Fruit fly (Drosophila melanogaster) whole organism, embryonic: Measurements from ENCODE around the gene CG7294.

Experiments
- Aef1 ChIP-seq: fragments of 200-800 bp; sonication (Bioruptor generic); IDR thresholded peaks from 3 replicates; pipeline ENCODE4 v1.3.6; 2022; ENCODE audit warnings: missing biosample characterization, missing genetic modification characterization
- CG10321 ChIP-seq: fragments of 200-800 bp; sonication (Bioruptor generic); IDR thresholded peaks from 2 replicates; pipeline ENCODE4 v1.3.6; 2022; ENCODE audit warnings: missing biosample characterization, missing genetic modification characterization
- CG10543 ChIP-seq: fragments of 200-800 bp; sonication (Bioruptor generic); optimal IDR thresholded peaks from 3 replicates; lab custom pipeline; 2017; ENCODE audit warnings: missing biosample characterization, mild to moderate bottlenecking, missing genetic modification characterization, moderate library complexity
- CG12071 ChIP-seq: fragments of 200-800 bp; sonication (Bioruptor generic); optimal IDR thresholded peaks from 3 replicates; lab custom pipeline; 2018; ENCODE audit warnings: missing biosample characterization, mild to moderate bottlenecking, missing genetic modification characterization
- CG12299 ChIP-seq: fragments of 200-800 bp; sonication (Bioruptor generic); optimal IDR thresholded peaks from 2 replicates; lab custom pipeline; 2018; ENCODE audit warnings: missing biosample characterization, mild to moderate bottlenecking, missing genetic modification characterization
- CG12744 ChIP-seq: fragments of 200-800 bp; sonication (Bioruptor generic); optimal IDR thresholded peaks from 2 replicates; lab custom pipeline; 2016; ENCODE audit warnings: missing biosample characterization, missing genetic modification characterization
- CG13296 ChIP-seq: fragments of 200-800 bp; sonication (Bioruptor generic); optimal IDR thresholded peaks from 3 replicates; lab custom pipeline; 2018; ENCODE audit warnings: missing biosample characterization, mild to moderate bottlenecking, missing genetic modification characterization
- CG13775 ChIP-seq: fragments of 200-800 bp; sonication (Bioruptor generic); optimal IDR thresholded peaks from 3 replicates; lab custom pipeline; 2017; ENCODE audit warnings: missing biosample characterization, mild to moderate bottlenecking, missing genetic modification characterization
- CG15269 ChIP-seq: fragments of 200-800 bp; sonication (Bioruptor generic); optimal IDR thresholded peaks from 2 replicates; lab custom pipeline; 2018; ENCODE audit warnings: missing biosample characterization, mild to moderate bottlenecking, missing genetic modification characterization, moderate library complexity
- CG15479 ChIP-seq: fragments of 200-800 bp; sonication (Bioruptor generic); optimal IDR thresholded peaks from 3 replicates; lab custom pipeline; 2019; ENCODE audit warnings: missing biosample characterization, mild to moderate bottlenecking, missing genetic modification characterization, moderate library complexity
- CG16815 ChIP-seq: fragments of 200-800 bp; sonication (Bioruptor generic); optimal IDR thresholded peaks from 3 replicates; lab custom pipeline; 2017; ENCODE audit warnings: missing biosample characterization, mild to moderate bottlenecking, missing genetic modification characterization
- CG18599 ChIP-seq: fragments of 200-800 bp; sonication (Bioruptor generic); optimal IDR thresholded peaks from 3 replicates; lab custom pipeline; 2017; ENCODE audit warnings: missing biosample characterization, missing genetic modification characterization, mild to moderate bottlenecking, moderate library complexity, missing genetic modification reagents
- CG31441 ChIP-seq: fragments of 200-800 bp; sonication (Bioruptor generic); IDR thresholded peaks from 2 replicates; pipeline ENCODE4 v1.3.6; 2022; ENCODE audit warnings: missing biosample characterization, missing genetic modification characterization
- CG3281 ChIP-seq: fragments of 200-800 bp; sonication (Bioruptor generic); optimal IDR thresholded peaks from 3 replicates; lab custom pipeline; 2017; ENCODE audit warnings: missing biosample characterization, mild to moderate bottlenecking, missing genetic modification characterization
- CG3726 ChIP-seq: fragments of 200-800 bp; sonication (Bioruptor generic); IDR thresholded peaks from 3 replicates; pipeline ENCODE4, ENCODE4 v1.3.6; 2022; ENCODE audit warnings: missing biosample characterization, missing genetic modification characterization
- CG3847 ChIP-seq: fragments of 200-800 bp; sonication (Bioruptor generic); IDR thresholded peaks from 2 replicates; pipeline ENCODE4 v1.3.6; 2022; ENCODE audit warnings: missing biosample characterization, missing genetic modification characterization
- CG4854 ChIP-seq: fragments of 200-800 bp; sonication (Bioruptor generic); optimal IDR thresholded peaks from 2 replicates; lab custom pipeline; 2016; ENCODE audit warnings: missing biosample characterization, missing genetic modification characterization, inconsistent platforms
- CG6683 ChIP-seq: fragments of 200-800 bp; sonication (Bioruptor generic); optimal IDR thresholded peaks from 2 replicates; lab custom pipeline; 2017; ENCODE audit warnings: missing biosample characterization, mild to moderate bottlenecking, missing genetic modification characterization, missing genetic modification reagents
- CG6689 ChIP-seq: fragments of 200-800 bp; sonication (Bioruptor generic); IDR thresholded peaks from 2 replicates; pipeline ENCODE4 v1.3.6; 2022; ENCODE audit warnings: missing biosample characterization, missing genetic modification characterization
- CG6854 ChIP-seq: fragments of 200-800 bp; sonication (Bioruptor generic); optimal IDR thresholded peaks from 3 replicates; lab custom pipeline; 2017; ENCODE audit warnings: missing biosample characterization, mild to moderate bottlenecking, missing genetic modification characterization
- CG9215 ChIP-seq: fragments of 200-800 bp; sonication (Bioruptor generic); IDR thresholded peaks from 2 replicates; pipeline ENCODE4 v1.3.6; 2022; ENCODE audit warnings: missing biosample characterization, missing genetic modification characterization
- CG9437 ChIP-seq: fragments of 200-800 bp; sonication (Bioruptor generic); optimal IDR thresholded peaks from 2 replicates; lab custom pipeline; 2018; ENCODE audit warnings: missing biosample characterization, mild to moderate bottlenecking, missing genetic modification characterization
- E2f1 ChIP-seq: fragments of 200-800 bp; sonication (Bioruptor generic); IDR thresholded peaks from 2 replicates; pipeline ENCODE4 v1.3.6; 2022; ENCODE audit warnings: missing biosample characterization, missing genetic modification characterization
- Fer1 ChIP-seq: fragments of 200-800 bp; sonication (Bioruptor generic); optimal IDR thresholded peaks from 2 replicates; lab custom pipeline; 2017; ENCODE audit warnings: missing biosample characterization, mild to moderate bottlenecking, missing genetic modification characterization
- H2.0 ChIP-seq: fragments of 200-800 bp; sonication (Bioruptor generic); IDR thresholded peaks from 2 replicates; pipeline ENCODE4 v1.3.6; 2022; ENCODE audit warnings: missing biosample characterization, missing genetic modification characterization
- HLH3B ChIP-seq: fragments of 200-800 bp; sonication (Bioruptor generic); IDR thresholded peaks from 2 replicates; pipeline ENCODE4 v1.3.6; 2022; ENCODE audit warnings: missing biosample characterization, missing genetic modification characterization
- Hmx ChIP-seq: fragments of 200-800 bp; sonication (Bioruptor generic); optimal IDR thresholded peaks from 2 replicates; lab custom pipeline; 2016; ENCODE audit warnings: missing biosample characterization, missing genetic modification characterization
- MTF-1 ChIP-seq: fragments of 200-800 bp; sonication (Bioruptor generic); optimal IDR thresholded peaks from 2 replicates; lab custom pipeline; 2018; ENCODE audit warnings: missing biosample characterization, mild to moderate bottlenecking, missing genetic modification characterization, borderline replicate concordance
- Nf-YC ChIP-seq: fragments of 200-800 bp; optimal IDR thresholded peaks from 3 replicates; lab custom pipeline; 2019; ENCODE audit warnings: missing biosample characterization, mild to moderate bottlenecking, missing genetic modification characterization, moderate library complexity
- Oli ChIP-seq: fragments of 200-800 bp; sonication (Bioruptor generic); optimal IDR thresholded peaks from 2 replicates; lab custom pipeline; 2018; ENCODE audit warnings: missing biosample characterization, mild to moderate bottlenecking, missing genetic modification characterization, moderate library complexity
- Stat92E ChIP-seq, 3 experiments: fragments of >200 bp in 2 of 3; fragments of 200-800 bp in 1 of 3; sonication (Bioruptor generic) in 1 of 3; optimal IDR thresholded peaks; 2 replicates each; lab custom pipeline; 2017 to 2019; ENCODE audit warnings: missing biosample characterization in 3 of 3, missing genetic modification characterization in 3 of 3, mild to moderate bottlenecking in 1 of 3, moderate library complexity in 1 of 3
- Trl ChIP-seq, 3 experiments: fragments of >200 bp in 2 of 3; fragments of 200-800 bp in 1 of 3; sonication (Bioruptor generic) in 1 of 3; optimal IDR thresholded peaks; 2 replicates in 1 of 3; 3 replicates in 2 of 3; lab custom pipeline; 2016 to 2017; ENCODE audit warnings: missing biosample characterization in 1 of 3, missing genetic modification characterization in 1 of 3
- Vsx1 ChIP-seq: fragments of 200-800 bp; sonication (Bioruptor generic); optimal IDR thresholded peaks from 2 replicates; lab custom pipeline; 2017; ENCODE audit warnings: missing biosample characterization, mild to moderate bottlenecking, missing genetic modification characterization, missing genetic modification reagents
- Xbp1 ChIP-seq: fragments of 200-800 bp; sonication (Bioruptor generic); optimal IDR thresholded peaks from 3 replicates; lab custom pipeline; 2016; ENCODE audit warnings: missing biosample characterization, mild to moderate bottlenecking, missing genetic modification characterization
- ac ChIP-seq: fragments of 200-800 bp; sonication (Bioruptor generic); optimal IDR thresholded peaks from 3 replicates; lab custom pipeline; 2017; ENCODE audit warnings: missing biosample characterization, mild to moderate bottlenecking, missing genetic modification characterization
- al ChIP-seq: fragments of 200-800 bp; sonication (Bioruptor generic); IDR thresholded peaks from 2 replicates; pipeline ENCODE4 v1.3.6; 2022; ENCODE audit warnings: missing biosample characterization, missing genetic modification characterization
- ara ChIP-seq: fragments of 200-800 bp; sonication (Bioruptor generic); IDR thresholded peaks from 2 replicates; pipeline ENCODE4 v1.3.6; 2022; ENCODE audit warnings: missing biosample characterization, missing genetic modification characterization
- dati ChIP-seq: fragments of 200-800 bp; sonication (Bioruptor generic); IDR thresholded peaks from 2 replicates; pipeline ENCODE4 v1.3.6; 2022; ENCODE audit warnings: missing biosample characterization, missing genetic modification characterization
- dmrt99B ChIP-seq: fragments of 200-800 bp; sonication (Bioruptor generic); optimal IDR thresholded peaks from 2 replicates; lab custom pipeline; 2018; ENCODE audit warnings: missing biosample characterization, mild to moderate bottlenecking, missing genetic modification characterization, moderate library complexity
- ems ChIP-seq: fragments of 200-800 bp; sonication (Bioruptor generic); optimal IDR thresholded peaks from 3 replicates; lab custom pipeline; 2016; ENCODE audit warnings: missing biosample characterization, missing genetic modification characterization
- esg ChIP-seq: fragments of 200-800 bp; sonication (Bioruptor generic); conservative IDR thresholded peaks from 2 replicates; pipeline ENCODE4 v1.3.6; 2022; ENCODE audit warnings: missing biosample characterization, missing genetic modification characterization
- eve ChIP-seq, 2 experiments: fragments of >200 bp; optimal IDR thresholded peaks; 2 replicates each; lab custom pipeline; 2017; ENCODE audit warnings: missing biosample characterization in 2 of 2, missing genetic modification characterization in 2 of 2
- luna ChIP-seq: fragments of 200-800 bp; sonication (Bioruptor generic); optimal IDR thresholded peaks from 2 replicates; lab custom pipeline; 2016; ENCODE audit warnings: missing biosample characterization, missing genetic modification characterization
- row ChIP-seq: fragments of 200-800 bp; sonication (Bioruptor generic); IDR thresholded peaks from 3 replicates; pipeline ENCODE4 v1.3.6; 2022; ENCODE audit warnings: missing biosample characterization, missing genetic modification characterization
- sens-2 ChIP-seq: fragments of 200-800 bp; sonication (Bioruptor generic); IDR thresholded peaks from 2 replicates; pipeline ENCODE4 v1.3.6; 2022; ENCODE audit warnings: missing biosample characterization, missing genetic modification characterization
- sisA ChIP-seq: fragments of 200-800 bp; sonication (Bioruptor generic); IDR thresholded peaks from 2 replicates; pipeline ENCODE4 v1.3.6; 2022; ENCODE audit warnings: missing biosample characterization, missing genetic modification characterization
- slbo ChIP-seq: fragments of 200-800 bp; sonication (Bioruptor generic); IDR thresholded peaks from 2 replicates; pipeline ENCODE4 v1.3.6; 2022; ENCODE audit warnings: missing biosample characterization, missing genetic modification characterization
- trh ChIP-seq: fragments of 200-800 bp; sonication (Bioruptor generic); optimal IDR thresholded peaks from 2 replicates; lab custom pipeline; 2016; ENCODE audit warnings: missing biosample characterization, missing genetic modification characterization
- z ChIP-seq: fragments of 200-800 bp; sonication (Bioruptor generic); IDR thresholded peaks from 3 replicates; pipeline ENCODE4 v1.3.6; 2022; ENCODE audit warnings: missing biosample characterization, missing genetic modification characterization

Gene CG7294

dm6 chr2L:10676933-10677714 lies 11.9 kb downstream of the CG7294 start, which contains the start of gene CG17104 (continued):
- TF ChIP-seq eve (GFP tag; optimal IDR thresholded peaks at IDR 0.05; lab: Kevin White, UChicago), result no peak
- TF ChIP-seq CG12744 (GFP tag; lab: Kevin White, UChicago), result no peak
- TF ChIP-seq CG3281 (GFP tag; lab: Kevin White, UChicago), result peak; percentile 33
- TF ChIP-seq esg (GFP tag; lab: Robert Waterston, UW), result 0 out of 2 replicates have a peak, but pooled peaks have one; percentile 18
- no peak for TF ChIP-seq CG9215 (GFP tag; lab: Robert Waterston, UW)
- no peak for TF ChIP-seq CG6683 (GFP tag; lab: Kevin White, UChicago)
- no peak for TF ChIP-seq luna (GFP tag; lab: Kevin White, UChicago)
- TF ChIP-seq dati, result no peak
- TF ChIP-seq CG3726 (GFP tag; lab: Robert Waterston, UW), result no peak
- no peak for TF ChIP-seq MTF-1 (GFP tag; lab: Kevin White, UChicago)
- TF ChIP-seq Vsx1 (GFP tag; lab: Kevin White, UChicago), result no peak
- TF ChIP-seq Nf-YC (tag; lab: Kevin White, UChicago), result no peak
- no peak for TF ChIP-seq CG9437 (GFP tag; lab: Kevin White, UChicago)
- TF ChIP-seq ac (GFP tag; lab: Kevin White, UChicago), result no peak
- no peak for TF ChIP-seq CG10321 (GFP tag; lab: Robert Waterston, UW)
- no peak for TF ChIP-seq al (GFP tag; lab: Robert Waterston, UW)
- TF ChIP-seq Trl (optimal IDR thresholded peaks at IDR 0.05; lab: Kevin White, UChicago), result no peak
- peak; percentile 9 for TF ChIP-seq Trl (GFP tag; optimal IDR thresholded peaks at IDR 0.05; lab: Kevin White, UChicago)
- TF ChIP-seq slbo (GFP tag; lab: Robert Waterston, UW), result no peak; the same call in 1 of the 2 replicates
- TF ChIP-seq row, result peak; percentile 49
- TF ChIP-seq CG6689 (GFP tag; lab: Robert Waterston, UW), result no peak
- TF ChIP-seq CG31441 (GFP tag; lab: Robert Waterston, UW), result 0 out of 2 replicates have a peak, but pooled peaks have one; percentile 13
- no peak for TF ChIP-seq CG6854 (GFP tag; lab: Kevin White, UChicago)
- peak; percentile 40 for TF ChIP-seq Fer1 (GFP tag; lab: Kevin White, UChicago)
- peak; percentile 28 for TF ChIP-seq CG18599
- no peak for TF ChIP-seq CG10543 (GFP tag; lab: Kevin White, UChicago)
- TF ChIP-seq CG12299 (tag; lab: Kevin White, UChicago), result no peak
- TF ChIP-seq ara (GFP tag; lab: Robert Waterston, UW), result no peak
- no peak for TF ChIP-seq Hmx
- no peak for TF ChIP-seq Stat92E (GFP tag; optimal IDR thresholded peaks at IDR 0.05; lab: Kevin White, UChicago)
- 0 out of 2 replicates have a peak, but pooled peaks have one; percentile 14 for TF ChIP-seq H2.0 (GFP tag; lab: Robert Waterston, UW)
- TF ChIP-seq trh (GFP tag; lab: Kevin White, UChicago), result no peak
- TF ChIP-seq HLH3B (GFP tag; lab: Robert Waterston, UW), result 0 out of 2 replicates have a peak, but pooled peaks have one; percentile 28
- TF ChIP-seq dmrt99B, result peak; percentile 61
- no peak for TF ChIP-seq E2f1 (GFP tag; lab: Robert Waterston, UW)
- 0 out of 2 replicates have a peak, but pooled peaks have one; percentile 21 for TF ChIP-seq CG3847 (GFP tag; lab: Robert Waterston, UW)
- no peak for TF ChIP-seq sens-2
- peak; percentile 17 for TF ChIP-seq Xbp1 (GFP tag; lab: Kevin White, UChicago)
- TF ChIP-seq CG13296, result peak; percentile 14
- TF ChIP-seq CG15479, result no peak
- no peak for TF ChIP-seq ems
- no peak for TF ChIP-seq CG13775 (GFP tag; lab: Kevin White, UChicago)
- no peak; the same call in 1 of the 2 replicates for TF ChIP-seq sisA (GFP tag; lab: Robert Waterston, UW)
- peak; percentile 49 for TF ChIP-seq Oli (tag; lab: Kevin White, UChicago)
- TF ChIP-seq CG12071 (GFP tag; lab: Kevin White, UChicago), result no peak
- no peak for TF ChIP-seq CG4854 (GFP tag; lab: Kevin White, UChicago)
- no peak for TF ChIP-seq z (GFP tag; lab: Robert Waterston, UW)
- TF ChIP-seq CG15269 (tag; lab: Kevin White, UChicago), result peak; percentile 65
- TF ChIP-seq Aef1 (GFP tag; lab: Robert Waterston, UW), result peak; percentile 35; the same call in 1 of the 3 replicates
- TF ChIP-seq CG16815 (GFP tag; lab: Kevin White, UChicago), result no peak
